Fruit fly (Drosophila melanogaster): ENCODE measurements around the gene Cortactin.

The Cortactin gene

dm6 chr3R:21046927-21047326, 17.3 kb downstream of the Cortactin start, which contains the start of gene CG31207:
Gene CG31207 (minus strand): TSS chr3R:21047027.
- TF ChIP-seq CG4496 (GFP tag; IDR thresholded peaks at IDR 0.05) (no peak), CG8301 (tag; optimal IDR thresholded peaks at IDR 0.05) (no peak), CG32121 (GFP tag; IDR thresholded peaks at IDR 0.05) (no peak), CG34367 (tag; optimal IDR thresholded peaks at IDR 0.05) (no peak), rn (GFP tag; IDR thresholded peaks at IDR 0.05) (no peak), CG13204 (GFP tag; optimal IDR thresholded peaks at IDR 0.05) (no peak), Snoo (tag; optimal IDR thresholded peaks at IDR 0.05) (no peak), fd96Ca (GFP tag; IDR thresholded peaks at IDR 0.05) (no peak), CG12605 (GFP tag; IDR thresholded peaks at IDR 0.05) (no peak), CG10348 (GFP tag; IDR thresholded peaks at IDR 0.05) (no peak)

- TF ChIP-seq CG17806 (tag; optimal IDR thresholded peaks at IDR 0.05) = no peak
- no peak for TF ChIP-seq rn (GFP tag; IDR thresholded peaks at IDR 0.05)
- no peak for TF ChIP-seq fd96Ca (GFP tag; IDR thresholded peaks at IDR 0.05)
- no peak for TF ChIP-seq CG14655 (GFP tag; optimal IDR thresholded peaks at IDR 0.05)
- TF ChIP-seq CG8301 (tag; optimal IDR thresholded peaks at IDR 0.05) = no peak
- no peak for TF ChIP-seq CG13204 (GFP tag; optimal IDR thresholded peaks at IDR 0.05)
- no peak for TF ChIP-seq gl (tag; optimal IDR thresholded peaks at IDR 0.05)
- TF ChIP-seq CG34367 (tag; optimal IDR thresholded peaks at IDR 0.05) = no peak
- TF ChIP-seq EcR (GFP tag; optimal IDR thresholded peaks at IDR 0.05) = no peak
- TF ChIP-seq CG10348 (GFP tag; IDR thresholded peaks at IDR 0.05) = no peak
- no peak for TF ChIP-seq D1 (tag; optimal IDR thresholded peaks at IDR 0.05)
- no peak for TF ChIP-seq Snoo (tag; optimal IDR thresholded peaks at IDR 0.05)
- no peak for TF ChIP-seq Pif1B (GFP tag; optimal IDR thresholded peaks at IDR 0.05)
- TF ChIP-seq Ets98B (GFP tag; IDR thresholded peaks at IDR 0.05) = no peak
- TF ChIP-seq CG4496 (GFP tag; IDR thresholded peaks at IDR 0.05) = no peak
- TF ChIP-seq Pif1A (GFP tag; optimal IDR thresholded peaks at IDR 0.05) = no peak
- TF ChIP-seq CG15710 (tag; optimal IDR thresholded peaks at IDR 0.05) = no peak
- TF ChIP-seq CG8159 (tag; optimal IDR thresholded peaks at IDR 0.05) = no peak
Measured at dm6 chr3R:21045742-21046141, 18.5 kb downstream of the Cortactin start, which contains the start of gene CG31189. Gene CG31189 (minus strand): TSS chr3R:21045842.

DNA sequence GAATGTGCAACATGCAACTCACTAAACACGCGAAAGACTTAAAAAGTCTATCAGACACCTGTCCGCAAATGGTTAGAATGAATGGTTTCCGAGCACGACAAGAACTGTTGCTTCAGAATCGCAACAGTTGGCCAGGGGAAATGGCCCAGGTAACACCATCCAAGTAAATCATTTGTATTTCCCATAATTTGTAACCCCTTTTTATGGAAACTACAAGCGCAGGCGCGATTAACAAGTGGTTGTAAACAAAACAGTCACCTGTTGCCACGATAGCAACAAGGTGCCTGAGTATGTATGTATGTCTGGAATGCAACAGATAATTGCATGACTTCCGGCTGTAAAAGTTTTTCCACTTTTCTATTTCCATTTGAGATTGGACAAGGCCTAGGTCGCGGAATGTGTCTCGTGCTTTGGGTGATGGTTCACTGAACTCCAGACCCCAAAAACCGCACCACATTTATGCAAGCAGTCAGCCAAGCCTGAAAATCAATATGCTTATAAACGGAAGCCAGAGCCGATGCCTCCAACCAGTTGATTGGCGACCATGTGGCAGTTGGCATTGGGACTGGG, 20.6 kb downstream of the Cortactin start, which contains the start of gene CG12278:
Gene CG12278 (plus strand): TSS at position 520 of the 570 bp plus-strand sequence.
- no peak for TF ChIP-seq Pif1A (GFP tag; optimal IDR thresholded peaks at IDR 0.05)
- no peak for TF ChIP-seq Pif1B (GFP tag; optimal IDR thresholded peaks at IDR 0.05)
- TF ChIP-seq CG12605 (GFP tag; IDR thresholded peaks at IDR 0.05) = peak; percentile 100

DNA sequence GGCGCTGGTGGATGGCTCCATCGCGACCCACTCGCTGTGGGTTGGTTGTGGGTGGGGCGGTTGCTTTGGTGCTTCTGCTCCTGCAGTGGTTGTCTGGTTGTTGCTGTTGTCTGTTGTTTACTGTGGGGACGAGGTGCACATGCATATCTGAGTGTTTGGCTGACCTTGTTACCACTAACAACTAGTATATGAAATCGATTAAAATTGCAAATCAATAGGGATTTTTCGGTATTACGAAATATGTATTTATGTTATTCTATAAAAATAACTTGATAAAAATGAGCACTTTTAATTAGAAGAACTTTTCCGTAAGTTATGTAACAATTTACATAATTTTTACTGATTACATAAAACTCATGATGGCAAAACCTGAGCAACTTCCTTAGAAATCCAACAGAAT, 21.9 kb downstream of the Cortactin start, which contains the start of gene Dhc93AB:
Gene Dhc93AB (minus strand): TSS at position 101 of the 400 bp plus-strand sequence.
- TF ChIP-seq CG10348 (GFP tag; IDR thresholded peaks at IDR 0.05) (no peak), CG34367 (tag; optimal IDR thresholded peaks at IDR 0.05) (no peak), Ets98B (GFP tag; IDR thresholded peaks at IDR 0.05) (no peak), CG8301 (tag; optimal IDR thresholded peaks at IDR 0.05) (no peak), CG17806 (tag; optimal IDR thresholded peaks at IDR 0.05) (no peak), CG9948 (tag; optimal IDR thresholded peaks at IDR 0.05) (no peak), CG12605 (GFP tag; IDR thresholded peaks at IDR 0.05) (no peak)

dm6 chr3R:21025508-21025907, 38.8 kb downstream of the Cortactin start:
- TF ChIP-seq fd96Ca (GFP tag; IDR thresholded peaks at IDR 0.05) = no peak
- no peak for TF ChIP-seq CG4496 (GFP tag; IDR thresholded peaks at IDR 0.05)
- no peak for TF ChIP-seq CG14655 (GFP tag; optimal IDR thresholded peaks at IDR 0.05)
- no peak for TF ChIP-seq gl (tag; optimal IDR thresholded peaks at IDR 0.05)
- no peak for TF ChIP-seq CG8301 (tag; optimal IDR thresholded peaks at IDR 0.05)
- no peak for TF ChIP-seq CG9948 (tag; optimal IDR thresholded peaks at IDR 0.05)
- no peak for TF ChIP-seq CG8159 (tag; optimal IDR thresholded peaks at IDR 0.05)
- no peak for TF ChIP-seq CG17806 (tag; optimal IDR thresholded peaks at IDR 0.05)
- TF ChIP-seq Pif1A (GFP tag; optimal IDR thresholded peaks at IDR 0.05) = no peak
- TF ChIP-seq CG34367 (tag; optimal IDR thresholded peaks at IDR 0.05) = no peak
- no peak for TF ChIP-seq rn (GFP tag; IDR thresholded peaks at IDR 0.05)
- no peak for TF ChIP-seq Pif1B (GFP tag; optimal IDR thresholded peaks at IDR 0.05)
- no peak for TF ChIP-seq CG13204 (GFP tag; optimal IDR thresholded peaks at IDR 0.05)
- no peak for TF ChIP-seq CG10348 (GFP tag; IDR thresholded peaks at IDR 0.05)
- TF ChIP-seq CG12605 (GFP tag; IDR thresholded peaks at IDR 0.05) = no peak
- no peak for TF ChIP-seq CG32121 (GFP tag; IDR thresholded peaks at IDR 0.05)
- no peak for TF ChIP-seq Snoo (tag; optimal IDR thresholded peaks at IDR 0.05)
- TF ChIP-seq CG15710 (tag; optimal IDR thresholded peaks at IDR 0.05) = no peak
- no peak for TF ChIP-seq D1 (tag; optimal IDR thresholded peaks at IDR 0.05)
- TF ChIP-seq Ets98B (GFP tag; IDR thresholded peaks at IDR 0.05) = no peak

- TF ChIP-seq CG12605 (GFP tag; IDR thresholded peaks at IDR 0.05) = peak; percentile 74
- peak; percentile 29 for TF ChIP-seq CG15710 (tag; optimal IDR thresholded peaks at IDR 0.05)
- TF ChIP-seq Pif1B (GFP tag; optimal IDR thresholded peaks at IDR 0.05) = peak; percentile 59
- no peak for TF ChIP-seq CG17806 (tag; optimal IDR thresholded peaks at IDR 0.05)
- no peak for TF ChIP-seq CG10348 (GFP tag; IDR thresholded peaks at IDR 0.05)
- peak; percentile 62; the same call in 1 of the 3 replicates for TF ChIP-seq fd96Ca (GFP tag; IDR thresholded peaks at IDR 0.05)
- peak; percentile 24; the same call in 1 of the 2 replicates for TF ChIP-seq CG32121 (GFP tag; IDR thresholded peaks at IDR 0.05)
- TF ChIP-seq D1 (tag; optimal IDR thresholded peaks at IDR 0.05) = no peak
- no peak for TF ChIP-seq CG8301 (tag; optimal IDR thresholded peaks at IDR 0.05)
- no peak for TF ChIP-seq Snoo (tag; optimal IDR thresholded peaks at IDR 0.05)
- no peak for TF ChIP-seq CG13204 (GFP tag; optimal IDR thresholded peaks at IDR 0.05)
- peak; percentile 49 for TF ChIP-seq Pif1A (GFP tag; optimal IDR thresholded peaks at IDR 0.05)
- no peak for TF ChIP-seq EcR (GFP tag; optimal IDR thresholded peaks at IDR 0.05)
- TF ChIP-seq CG9948 (tag; optimal IDR thresholded peaks at IDR 0.05) = no peak
- TF ChIP-seq CG34367 (tag; optimal IDR thresholded peaks at IDR 0.05) = no peak
- TF ChIP-seq Ets98B (GFP tag; IDR thresholded peaks at IDR 0.05) = peak; percentile 23; the same call in 1 of the 2 replicates
- peak; percentile 31 for TF ChIP-seq CG14655 (GFP tag; optimal IDR thresholded peaks at IDR 0.05)
- no peak for TF ChIP-seq rn (GFP tag; IDR thresholded peaks at IDR 0.05)
- TF ChIP-seq CG4496 (GFP tag; IDR thresholded peaks at IDR 0.05) = peak; percentile 73; the same call in 2 of the 3 replicates
- TF ChIP-seq CG8159 (tag; optimal IDR thresholded peaks at IDR 0.05) = peak; percentile 23
- no peak for TF ChIP-seq gl (tag; optimal IDR thresholded peaks at IDR 0.05)
Measured at dm6 chr3R:21023902-21024541, 40.2 kb downstream of the Cortactin start, which contains the start of gene peg. Gene peg (minus strand): TSS chr3R:21024163.

Measured in whole organism, pupa.